Worm (Caenorhabditis elegans): ENCODE results near the gene C54E10.6.
A peak's percentile ranks its signal among the peaks of the same experiment; 100 is the strongest.

The C54E10.6 gene

ce11 chrV:18842468-18842867 lies 33.9 kb upstream of the C54E10.6 start (continued):
- TF ChIP-seq Y53F4B.3 (GFP tag; IDR thresholded peaks at IDR 0.05) = no peak

DNA sequence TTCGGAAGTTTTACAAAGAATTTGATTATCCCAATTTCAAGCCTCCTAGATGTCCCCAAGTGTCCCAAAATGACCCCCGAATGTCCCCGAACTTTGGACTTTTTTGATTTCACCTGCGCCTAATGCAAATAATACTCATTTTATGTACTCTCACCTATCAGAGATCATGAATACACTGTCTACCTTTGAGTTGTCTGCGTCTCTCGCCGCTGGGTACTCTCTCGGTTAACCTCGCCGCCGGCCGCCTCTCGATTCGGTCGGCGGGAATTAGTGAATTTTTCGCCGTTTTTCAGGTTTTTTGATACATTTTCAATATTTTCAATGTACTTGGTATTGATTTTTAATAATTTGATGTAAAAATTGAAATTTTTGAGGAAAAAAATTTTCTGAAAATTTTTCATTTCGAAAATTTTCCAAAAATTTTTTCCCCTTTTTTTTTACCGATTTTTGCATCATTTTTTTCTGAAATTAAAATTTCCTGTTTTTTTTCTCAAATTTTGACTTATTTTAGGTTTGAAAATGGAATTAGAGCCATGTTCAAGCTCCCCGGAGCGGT lies 30.3 kb upstream of the C54E10.6 start, which contains the start of gene nhr-65:
nhr-65 (plus strand) TSS at position 506 of the 556 bp plus-strand sequence.
- TF ChIP-seq fkh-3 (tag; optimal IDR thresholded peaks at IDR 0.05) (no peak), chd-7 (tag; optimal IDR thresholded peaks at IDR 0.05) (no peak), F57C9.4 (tag; optimal IDR thresholded peaks at IDR 0.05) (no peak), Y67H2A.10 (GFP tag; conservative IDR thresholded peaks at IDR 0.05) (no peak), zfh-2 (GFP tag; conservative IDR thresholded peaks at IDR 0.05) (no peak), ets-4 (GFP tag; optimal IDR thresholded peaks at IDR 0.05) (no peak), C17E4.6 (GFP tag; IDR thresholded peaks at IDR 0.05) (no peak), repo-1 (tag; optimal IDR thresholded peaks at IDR 0.05) (no peak), nhr-80 (tag; optimal IDR thresholded peaks at IDR 0.05) (peak; percentile 24), hmg-1.2 (GFP tag; IDR thresholded peaks at IDR 0.05) (peak; percentile 92), madf-8 (GFP tag; conservative IDR thresholded peaks at IDR 0.05) (no peak), D2030.7 (GFP tag; IDR thresholded peaks at IDR 0.05) (no peak), attf-5 (GFP tag; optimal IDR thresholded peaks at IDR 0.05) (no peak), F52B5.7 (tag; optimal IDR thresholded peaks at IDR 0.05) (no peak), snpc-4 (GFP tag; optimal IDR thresholded peaks at IDR 0.05) (no peak), snpc-4 (tag; optimal IDR thresholded peaks at IDR 0.05) (peak in 1 of 4 experiments; percentile 24), dox-1 (GFP tag; IDR thresholded peaks at IDR 0.05) (0 out of 2 replicates have a peak, but pooled peaks have one; percentile 30), F55B11.4 (tag; optimal IDR thresholded peaks at IDR 0.05; ENCODE audit: borderline replicate concordance, insufficient read depth) (no peak), pha-4 (tag; optimal IDR thresholded peaks at IDR 0.05) (peak; percentile 3), F37B4.10 (GFP tag; IDR thresholded peaks at IDR 0.05) (no peak)

- TF ChIP-seq egl-18 (GFP tag; IDR thresholded peaks at IDR 0.05) (no peak), madf-6 (GFP tag; IDR thresholded peaks at IDR 0.05) (no peak), Y56A3A.18 (GFP tag; IDR thresholded peaks at IDR 0.05) (no peak), ceh-27 (GFP tag; optimal IDR thresholded peaks at IDR 0.05) (no peak), nhr-80 (tag; optimal IDR thresholded peaks at IDR 0.05) (no peak), F55B11.4 (tag; optimal IDR thresholded peaks at IDR 0.05; ENCODE audit: borderline replicate concordance, insufficient read depth) (no peak), fkh-3 (tag; optimal IDR thresholded peaks at IDR 0.05) (no peak)
Observed at ce11 chrV:18837125-18837524, 28.6 kb upstream of the C54E10.6 start, which contains the start of gene cyp-33D3. TSS of gene cyp-33D3 (minus strand) at chrV:18837225.

DNA sequence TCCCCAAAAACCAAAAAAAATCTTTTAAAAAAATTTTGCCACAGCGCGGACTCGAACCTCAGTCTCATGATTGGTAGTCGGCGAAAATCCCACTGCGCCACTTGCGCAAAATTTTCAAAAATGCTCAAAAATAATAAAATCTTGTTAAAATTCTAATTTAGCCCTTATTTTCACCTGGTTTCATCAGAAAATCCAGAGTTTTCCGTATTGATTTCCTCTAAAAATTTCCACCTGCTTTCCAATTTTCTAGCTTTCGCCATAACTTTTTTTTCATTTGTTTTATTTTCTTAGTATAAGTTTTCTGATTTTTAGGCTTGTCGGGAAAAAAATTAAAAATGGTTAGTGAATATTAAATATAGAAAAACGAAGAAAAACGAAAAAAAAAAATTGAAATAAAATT lies 18.8 kb upstream of the C54E10.6 start:
- TF ChIP-seq madf-3 (GFP tag; IDR thresholded peaks at IDR 0.05) = no peak
- no peak for TF ChIP-seq ztf-3 (GFP tag; optimal IDR thresholded peaks at IDR 0.05)
- no peak for TF ChIP-seq nhr-90 (tag; optimal IDR thresholded peaks at IDR 0.05)
- no peak for TF ChIP-seq efl-1 (GFP tag; optimal IDR thresholded peaks at IDR 0.05)
- no peak for TF ChIP-seq let-607 (tag; optimal IDR thresholded peaks at IDR 0.05)
- no peak for TF ChIP-seq ceh-40 (GFP tag; IDR thresholded peaks at IDR 0.05)
- no peak for TF ChIP-seq hsf-1 (GFP tag; IDR thresholded peaks at IDR 0.05)
- TF ChIP-seq snpc-1.3 (tag; optimal IDR thresholded peaks at IDR 0.05; ENCODE audit: insufficient read depth) = no peak
- no peak for TF ChIP-seq rec-8 (tag; optimal IDR thresholded peaks at IDR 0.05)
- TF ChIP-seq nfyb-1 (GFP tag; IDR thresholded peaks at IDR 0.05) = no peak
- TF ChIP-seq ama-1 (optimal IDR thresholded peaks at IDR 0.05) = no peak
- TF ChIP-seq ama-1 (GFP tag; optimal IDR thresholded peaks at IDR 0.05) = no peak
- no peak for TF ChIP-seq K11D2.4 (GFP tag; IDR thresholded peaks at IDR 0.05)
- no peak for TF ChIP-seq snpc-4 (GFP tag; optimal IDR thresholded peaks at IDR 0.05)
- no peak for TF ChIP-seq snpc-4 (tag; optimal IDR thresholded peaks at IDR 0.05)
- TF ChIP-seq ceh-27 (GFP tag; optimal IDR thresholded peaks at IDR 0.05) = no peak
- no peak for TF ChIP-seq F37B4.10 (GFP tag; IDR thresholded peaks at IDR 0.05)
- no peak for TF ChIP-seq Y67H2A.10 (GFP tag; conservative IDR thresholded peaks at IDR 0.05)
- TF ChIP-seq attf-6 (GFP tag; IDR thresholded peaks at IDR 0.05) = no peak
- no peak for TF ChIP-seq F52B5.7 (tag; optimal IDR thresholded peaks at IDR 0.05)
- no peak for TF ChIP-seq B0035.1 (tag; optimal IDR thresholded peaks at IDR 0.05)
- TF ChIP-seq bed-1 (GFP tag; IDR thresholded peaks at IDR 0.05) = no peak

Measured in whole organism, young adult.